Fruit fly (Drosophila melanogaster) whole organism, prepupa: Measurements from ENCODE around the gene scrib.

Source experiments
- CG10631 ChIP-seq: fragments of 200-800 bp; sonication (Bioruptor generic); optimal IDR thresholded peaks from 2 replicates; lab custom pipeline; 2016; ENCODE audit warnings: missing biosample characterization, missing genetic modification characterization
- CG10669 ChIP-seq: fragments of 200-800 bp; sonication (Bioruptor generic); optimal IDR thresholded peaks from 3 replicates; lab custom pipeline; 2018; ENCODE audit warnings: missing biosample characterization, mild to moderate bottlenecking, missing genetic modification characterization, moderate library complexity
- CG11902 ChIP-seq: fragments of 200-800 bp; sonication (Bioruptor generic); optimal IDR thresholded peaks from 3 replicates; lab custom pipeline; 2016; ENCODE audit warnings: missing biosample characterization, missing genetic modification characterization
- CG15336 ChIP-seq: fragments of 200-800 bp; sonication (Bioruptor generic); IDR thresholded peaks from 2 replicates; pipeline ENCODE4 v1.3.6; 2022; ENCODE audit warnings: missing biosample characterization, missing genetic modification characterization
- CG1621 ChIP-seq: fragments of 200-800 bp; sonication (Bioruptor generic); optimal IDR thresholded peaks from 3 replicates; lab custom pipeline; 2018; ENCODE audit warnings: missing biosample characterization, mild to moderate bottlenecking, missing genetic modification characterization
- CG16779 ChIP-seq: fragments of 200-800 bp; sonication (Bioruptor generic); optimal IDR thresholded peaks from 3 replicates; lab custom pipeline; 2017; ENCODE audit warnings: missing biosample characterization, mild to moderate bottlenecking, missing genetic modification characterization
- CG31627 ChIP-seq: fragments of 200-800 bp; sonication (Bioruptor generic); optimal IDR thresholded peaks from 3 replicates; lab custom pipeline; 2016; ENCODE audit warnings: missing biosample characterization, missing genetic modification characterization
- CG34406 ChIP-seq: fragments of 200-800 bp; sonication (Bioruptor generic); optimal IDR thresholded peaks from 3 replicates; lab custom pipeline; 2016; ENCODE audit warnings: missing biosample characterization, missing genetic modification characterization
- CG3919 ChIP-seq: fragments of 200-800 bp; sonication (Bioruptor generic); optimal IDR thresholded peaks from 3 replicates; lab custom pipeline; 2016; ENCODE audit warnings: missing biosample characterization, missing genetic modification characterization
- CG4318 ChIP-seq: fragments of 200-800 bp; sonication (Bioruptor generic); optimal IDR thresholded peaks from 3 replicates; lab custom pipeline; 2017; ENCODE audit warnings: missing biosample characterization, mild to moderate bottlenecking, missing genetic modification characterization
- CG6163 ChIP-seq: fragments of 200-800 bp; sonication (Bioruptor generic); IDR thresholded peaks from 3 replicates; pipeline ENCODE4 v1.3.6; 2022; ENCODE audit warnings: missing biosample characterization, missing genetic modification characterization
- CG6276 ChIP-seq: fragments of 200-800 bp; sonication (Bioruptor generic); optimal IDR thresholded peaks from 2 replicates; lab custom pipeline; 2017; ENCODE audit warnings: missing biosample characterization, mild to moderate bottlenecking, missing genetic modification characterization
- CG6792 ChIP-seq: fragments of 200-800 bp; sonication (Bioruptor generic); optimal IDR thresholded peaks from 3 replicates; lab custom pipeline; 2016; ENCODE audit warnings: missing biosample characterization, missing genetic modification characterization
- CG6808 ChIP-seq: fragments of 200-800 bp; sonication (Bioruptor generic); optimal IDR thresholded peaks from 3 replicates; lab custom pipeline; 2017; ENCODE audit warnings: missing biosample characterization, missing genetic modification characterization, mild to moderate bottlenecking, moderate library complexity, missing genetic modification reagents
- CG6854 ChIP-seq: fragments of 200-800 bp; sonication (Bioruptor generic); optimal IDR thresholded peaks from 2 replicates; lab custom pipeline; 2017; ENCODE audit warnings: missing biosample characterization, mild to moderate bottlenecking, missing genetic modification characterization
- CG8119 ChIP-seq: fragments of 200-800 bp; sonication (Bioruptor generic); IDR thresholded peaks from 3 replicates; pipeline ENCODE4 v1.3.6; 2022; ENCODE audit warnings: missing biosample characterization, missing genetic modification characterization
- CG8319 ChIP-seq: fragments of 200-800 bp; sonication (Bioruptor generic); optimal IDR thresholded peaks from 3 replicates; lab custom pipeline; 2016; ENCODE audit warnings: missing biosample characterization, missing genetic modification characterization
- Eip75B ChIP-seq: fragments of 200-800 bp; sonication (Bioruptor generic); optimal IDR thresholded peaks from 3 replicates; lab custom pipeline; 2016; ENCODE audit warnings: missing biosample characterization, missing genetic modification characterization
- Eip78C ChIP-seq: fragments of 200-800 bp; sonication (Bioruptor generic); peaks from one replicate; lab custom pipeline; 2016; ENCODE audit warnings: missing biosample characterization, missing genetic modification characterization
- Eip93F ChIP-seq: fragments of 200-800 bp; sonication (Bioruptor generic); optimal IDR thresholded peaks from 2 replicates; lab custom pipeline; 2016; ENCODE audit warnings: missing biosample characterization, mild to moderate bottlenecking, missing genetic modification characterization
- Ets21C ChIP-seq: fragments of 200-800 bp; sonication (Bioruptor generic); optimal IDR thresholded peaks from 3 replicates; lab custom pipeline; 2016; ENCODE audit warnings: missing biosample characterization, missing genetic modification characterization
- Ets96B ChIP-seq: fragments of 200-800 bp; optimal IDR thresholded peaks from 2 replicates; lab custom pipeline; 2019; ENCODE audit warnings: missing biosample characterization, mild to moderate bottlenecking, missing genetic modification characterization, moderate library complexity
- Hr38 ChIP-seq: sonication (Bioruptor generic); optimal IDR thresholded peaks from 2 replicates; lab custom pipeline; 2016; ENCODE audit warnings: missing biosample characterization, missing genetic modification characterization
- Hr39 ChIP-seq: fragments of 200-800 bp; sonication (Bioruptor generic); optimal IDR thresholded peaks from 2 replicates; lab custom pipeline; 2016; ENCODE audit warnings: missing biosample characterization, missing genetic modification characterization
- Hr4 ChIP-seq: fragments of 200-800 bp; sonication (Bioruptor generic); optimal IDR thresholded peaks from 3 replicates; lab custom pipeline; 2016; ENCODE audit warnings: missing biosample characterization, missing genetic modification characterization
- Met ChIP-seq: fragments of 200-800 bp; sonication (Bioruptor generic); optimal IDR thresholded peaks from 3 replicates; lab custom pipeline; 2016; ENCODE audit warnings: missing biosample characterization, missing genetic modification characterization
- Smox ChIP-seq: fragments of 200-800 bp; sonication (Bioruptor generic); optimal IDR thresholded peaks from 3 replicates; lab custom pipeline; 2016; ENCODE audit warnings: missing biosample characterization, missing genetic modification characterization
- Sox102F ChIP-seq: fragments of 200-800 bp; sonication (Bioruptor generic); optimal IDR thresholded peaks from 2 replicates; lab custom pipeline; 2016; ENCODE audit warnings: missing biosample characterization, mild to moderate bottlenecking, missing genetic modification characterization
- Sox14 ChIP-seq: fragments of 200-800 bp; sonication (Bioruptor generic); optimal IDR thresholded peaks from 3 replicates; lab custom pipeline; 2016; ENCODE audit warnings: missing biosample characterization, missing genetic modification characterization
- Sox15 ChIP-seq: fragments of 200-800 bp; sonication (Bioruptor generic); optimal IDR thresholded peaks from 3 replicates; lab custom pipeline; 2016; ENCODE audit warnings: missing biosample characterization, missing genetic modification characterization
- achi ChIP-seq: fragments of 200-800 bp; sonication (Bioruptor generic); optimal IDR thresholded peaks from 3 replicates; lab custom pipeline; 2016; ENCODE audit warnings: missing biosample characterization, missing genetic modification characterization
- acj6 ChIP-seq: fragments of 200-800 bp; sonication (Bioruptor generic); optimal IDR thresholded peaks from 3 replicates; lab custom pipeline; 2016; ENCODE audit warnings: missing biosample characterization, missing genetic modification characterization
- cyc ChIP-seq: fragments of 200-800 bp; sonication (Bioruptor generic); optimal IDR thresholded peaks from 3 replicates; lab custom pipeline; 2016; ENCODE audit warnings: missing biosample characterization, missing genetic modification characterization
- dac ChIP-seq: fragments of 200-800 bp; sonication (Bioruptor generic); optimal IDR thresholded peaks from 2 replicates; lab custom pipeline; 2017; ENCODE audit warnings: missing biosample characterization, mild to moderate bottlenecking, missing genetic modification characterization
- dsx ChIP-seq: fragments of 200-800 bp; optimal IDR thresholded peaks from 3 replicates; lab custom pipeline; 2019; ENCODE audit warnings: missing biosample characterization, mild to moderate bottlenecking, missing genetic modification characterization, moderate library complexity; ENCODE audit not compliant: poor library complexity, severe bottlenecking
- eg ChIP-seq: fragments of 200-800 bp; sonication (Bioruptor generic); IDR thresholded peaks from 3 replicates; pipeline ENCODE4 v1.3.6; 2022; ENCODE audit warnings: missing biosample characterization, missing genetic modification characterization
- esn ChIP-seq: fragments of 200-800 bp; sonication (Bioruptor generic); optimal IDR thresholded peaks from 2 replicates; lab custom pipeline; 2016; ENCODE audit warnings: missing biosample characterization, mild to moderate bottlenecking, missing genetic modification characterization, moderate library complexity
- fkh ChIP-seq: fragments of 200-800 bp; sonication (Bioruptor generic); optimal IDR thresholded peaks from 3 replicates; lab custom pipeline; 2017; ENCODE audit warnings: missing biosample characterization, mild to moderate bottlenecking, missing genetic modification characterization, moderate library complexity
- lz ChIP-seq: fragments of 200-800 bp; sonication (Bioruptor generic); optimal IDR thresholded peaks from 3 replicates; lab custom pipeline; 2016; ENCODE audit warnings: missing biosample characterization, missing genetic modification characterization
- pdm3 ChIP-seq: fragments of 200-800 bp; sonication (Bioruptor generic); optimal IDR thresholded peaks from 3 replicates; lab custom pipeline; 2016; ENCODE audit warnings: missing biosample characterization, missing genetic modification characterization
- salr ChIP-seq, 2 experiments: fragments of 200-800 bp; sonication (Bioruptor generic); optimal IDR thresholded peaks; 3 replicates each; lab custom pipeline; 2016 to 2018; ENCODE audit warnings: missing biosample characterization in 2 of 2, missing genetic modification characterization in 2 of 2, mild to moderate bottlenecking in 1 of 2
- spab ChIP-seq: fragments of 200-800 bp; sonication (Bioruptor generic); optimal IDR thresholded peaks from 2 replicates; lab custom pipeline; 2017; ENCODE audit warnings: missing biosample characterization, mild to moderate bottlenecking, missing genetic modification characterization, missing genetic modification reagents
- svp ChIP-seq: fragments of 200-800 bp; sonication (Bioruptor generic); peaks from one replicate; lab custom pipeline; 2016; ENCODE audit warnings: missing biosample characterization, missing genetic modification characterization
- topi ChIP-seq: fragments of 200-800 bp; sonication (Bioruptor generic); optimal IDR thresholded peaks from 3 replicates; lab custom pipeline; 2016; ENCODE audit warnings: missing biosample characterization, missing genetic modification characterization
- vri ChIP-seq: fragments of 200-800 bp; sonication (Bioruptor generic); optimal IDR thresholded peaks from 3 replicates; lab custom pipeline; 2016; ENCODE audit warnings: missing biosample characterization, mild to moderate bottlenecking, missing genetic modification characterization

scrib gene

dm6 chr3R:26568137-26568727 lies 32.1 kb downstream of the scrib start:
- TF ChIP-seq CG15336 (GFP tag; lab: Robert Waterston, UW) = 0 out of 2 replicates have a peak, but pooled peaks have one; percentile 18
- peak; percentile 56 for TF ChIP-seq Eip78C (GFP tag; lab: Kevin White, UChicago)
- TF ChIP-seq CG16779 (tag; lab: Kevin White, UChicago) = peak; percentile 12
- no peak for TF ChIP-seq Sox14 (GFP tag; lab: Kevin White, UChicago)
- peak; percentile 68 for TF ChIP-seq vri (GFP tag; lab: Kevin White, UChicago)
- 0 out of 3 replicates have a peak, but pooled peaks have one; percentile 32 for TF ChIP-seq eg (GFP tag; lab: Robert Waterston, UW)
- peak; percentile 80 for TF ChIP-seq fkh (GFP tag; lab: Kevin White, UChicago)
- peak; percentile 4 for TF ChIP-seq CG34406 (GFP tag; lab: Kevin White, UChicago)
- no peak for TF ChIP-seq Hr4 (GFP tag; lab: Kevin White, UChicago)
- no peak for TF ChIP-seq CG11902 (GFP tag; lab: Kevin White, UChicago)

DNA sequence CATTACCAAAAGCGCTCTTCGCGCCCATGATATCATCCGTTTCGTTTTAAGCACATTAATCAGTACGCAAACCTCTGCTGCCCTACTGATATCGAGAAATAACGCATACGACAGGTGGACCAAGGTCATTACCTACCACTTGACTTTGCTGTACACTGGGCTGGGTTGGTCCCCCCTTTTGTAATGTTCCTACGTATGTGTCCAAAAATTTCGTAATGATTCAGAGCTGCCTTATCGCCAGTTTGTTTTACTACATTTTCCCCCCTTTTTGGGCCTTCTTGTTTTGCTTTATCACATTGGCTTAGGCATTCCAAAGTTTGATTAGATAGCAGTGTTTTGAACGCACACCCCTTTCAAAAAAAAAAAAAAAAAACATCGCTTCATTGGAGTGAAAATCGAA lies 34.3 kb downstream of the scrib start:
- TF ChIP-seq CG6854 (GFP tag; lab: Kevin White, UChicago) (no peak), acj6 (GFP tag; lab: Kevin White, UChicago) (no peak), vri (GFP tag; lab: Kevin White, UChicago) (peak; percentile 84)

dm6 chr3R:26588158-26588584 lies 52.0 kb downstream of the scrib start:
- peak; percentile 49 for TF ChIP-seq Met (GFP tag; lab: Kevin White, UChicago)
- peak; percentile 44 for TF ChIP-seq Smox (GFP tag; lab: Kevin White, UChicago)
- no peak for TF ChIP-seq topi (GFP tag; lab: Kevin White, UChicago)
- TF ChIP-seq CG6854 (GFP tag; lab: Kevin White, UChicago) = no peak
- no peak for TF ChIP-seq fkh (GFP tag; lab: Kevin White, UChicago)
- TF ChIP-seq svp (GFP tag; lab: Kevin White, UChicago) = peak; percentile 36
- no peak for TF ChIP-seq acj6 (GFP tag; lab: Kevin White, UChicago)
- no peak for TF ChIP-seq CG15336 (GFP tag; lab: Robert Waterston, UW)
- TF ChIP-seq CG8119 = no peak
- TF ChIP-seq Hr39 (GFP tag; lab: Kevin White, UChicago) = peak; percentile 27
- TF ChIP-seq Sox15 (GFP tag; lab: Kevin White, UChicago) = no peak
- no peak for TF ChIP-seq Eip78C (GFP tag; lab: Kevin White, UChicago)
- TF ChIP-seq CG4318 (GFP tag; lab: Kevin White, UChicago) = no peak
- no peak for TF ChIP-seq dsx
- no peak for TF ChIP-seq lz (GFP tag; lab: Kevin White, UChicago)
- no peak for TF ChIP-seq CG8319
- no peak for TF ChIP-seq eg (GFP tag; lab: Robert Waterston, UW)
- no peak for TF ChIP-seq CG34406 (GFP tag; lab: Kevin White, UChicago)
- no peak for TF ChIP-seq dac (GFP tag; lab: Kevin White, UChicago)
- peak; percentile 83 for TF ChIP-seq vri (GFP tag; lab: Kevin White, UChicago)
- TF ChIP-seq Eip93F = peak; percentile 56
- TF ChIP-seq salr (GFP tag; optimal IDR thresholded peaks at IDR 0.05; lab: Kevin White, UChicago) = no peak
- TF ChIP-seq CG6276 (GFP tag; lab: Kevin White, UChicago) = no peak
- TF ChIP-seq CG11902 (GFP tag; lab: Kevin White, UChicago) = no peak
- no peak for TF ChIP-seq CG3919 (GFP tag; lab: Kevin White, UChicago)
- TF ChIP-seq CG31627 (GFP tag; lab: Kevin White, UChicago) = no peak
- peak; percentile 60 for TF ChIP-seq Eip75B
- no peak for TF ChIP-seq Hr38 (GFP tag; lab: Kevin White, UChicago)
- no peak for TF ChIP-seq CG1621 (tag; lab: Kevin White, UChicago)
- no peak for TF ChIP-seq achi (GFP tag; lab: Kevin White, UChicago)
- TF ChIP-seq CG10631 (GFP tag; lab: Kevin White, UChicago) = no peak
- no peak for TF ChIP-seq pdm3
- TF ChIP-seq CG10669 (GFP tag; lab: Kevin White, UChicago) = no peak
- TF ChIP-seq Sox14 (GFP tag; lab: Kevin White, UChicago) = peak; percentile 68
- no peak for TF ChIP-seq CG16779 (tag; lab: Kevin White, UChicago)
- no peak for TF ChIP-seq CG6792 (GFP tag; lab: Kevin White, UChicago)
- no peak for TF ChIP-seq spab (GFP tag; lab: Kevin White, UChicago)
- no peak for TF ChIP-seq cyc (GFP tag; lab: Kevin White, UChicago)
- no peak for TF ChIP-seq Sox102F (GFP tag; lab: Kevin White, UChicago)
- TF ChIP-seq Hr4 (GFP tag; lab: Kevin White, UChicago) = no peak
- TF ChIP-seq CG6163 (GFP tag; lab: Robert Waterston, UW) = no peak
- TF ChIP-seq esn = no peak
- no peak for TF ChIP-seq Ets96B (tag; lab: Kevin White, UChicago)
- TF ChIP-seq Ets21C (GFP tag; lab: Kevin White, UChicago) = no peak
- TF ChIP-seq CG6808 (GFP tag; lab: Kevin White, UChicago) = no peak
